Fruit fly (Drosophila melanogaster) whole organism, embryonic: ENCODE measurements around the gene CG13921.

ENCODE experiments used
- Awh ChIP-seq: fragments of 200-800 bp; sonication (Bioruptor generic); IDR thresholded peaks from 2 replicates; pipeline ENCODE4, ENCODE4 v1.3.6; 2022; ENCODE audit warnings: missing biosample characterization, missing genetic modification characterization
- CG1024 ChIP-seq: fragments of 200-800 bp; sonication (Bioruptor generic); IDR thresholded peaks from 2 replicates; pipeline ENCODE4 v1.3.6; 2022; ENCODE audit warnings: missing biosample characterization, missing genetic modification characterization
- CG10366 ChIP-seq: fragments of 200-800 bp; sonication (Bioruptor generic); IDR thresholded peaks from 2 replicates; pipeline ENCODE4 v1.3.6; 2022; ENCODE audit warnings: missing biosample characterization, missing genetic modification characterization
- CG11696 ChIP-seq: fragments of 200-800 bp; sonication (Bioruptor generic); IDR thresholded peaks from 2 replicates; pipeline ENCODE4 v1.3.6; 2022; ENCODE audit warnings: missing biosample characterization, missing genetic modification characterization
- CG12071 ChIP-seq: fragments of 200-800 bp; sonication (Bioruptor generic); optimal IDR thresholded peaks from 3 replicates; lab custom pipeline; 2018; ENCODE audit warnings: missing biosample characterization, mild to moderate bottlenecking, missing genetic modification characterization
- CG12104 ChIP-seq: fragments of 200-800 bp; sonication (Bioruptor generic); optimal IDR thresholded peaks from 3 replicates; lab custom pipeline; 2016; ENCODE audit warnings: missing biosample characterization, missing genetic modification characterization
- CG13424 ChIP-seq: fragments of 200-800 bp; sonication (Bioruptor generic); optimal IDR thresholded peaks from 2 replicates; lab custom pipeline; 2019; ENCODE audit warnings: missing biosample characterization, mild to moderate bottlenecking, missing genetic modification characterization, moderate library complexity
- CG1603 ChIP-seq: fragments of 200-800 bp; sonication (Bioruptor generic); optimal IDR thresholded peaks from 2 replicates; lab custom pipeline; 2019; ENCODE audit warnings: missing biosample characterization, mild to moderate bottlenecking, missing genetic modification characterization, moderate library complexity
- CG18011 ChIP-seq: fragments of 200-800 bp; sonication (Bioruptor generic); optimal IDR thresholded peaks from 2 replicates; lab custom pipeline; 2017; ENCODE audit warnings: missing biosample characterization, missing genetic modification characterization, mild to moderate bottlenecking, moderate library complexity, missing genotype
- CG2202 ChIP-seq: fragments of 200-800 bp; sonication (Bioruptor generic); optimal IDR thresholded peaks from 2 replicates; lab custom pipeline; 2018; ENCODE audit warnings: missing biosample characterization, mild to moderate bottlenecking, missing genetic modification characterization
- CG31224 ChIP-seq: fragments of 200-800 bp; sonication (Bioruptor generic); IDR thresholded peaks from 2 replicates; pipeline ENCODE4 v1.3.6; 2022; ENCODE audit warnings: missing biosample characterization, missing genetic modification characterization
- CG3163 ChIP-seq: fragments of 200-800 bp; sonication (Bioruptor generic); optimal IDR thresholded peaks from 3 replicates; lab custom pipeline; 2016; ENCODE audit warnings: missing biosample characterization, missing genetic modification characterization
- CG3281 ChIP-seq: fragments of 200-800 bp; sonication (Bioruptor generic); optimal IDR thresholded peaks from 3 replicates; lab custom pipeline; 2017; ENCODE audit warnings: missing biosample characterization, mild to moderate bottlenecking, missing genetic modification characterization
- CG33557 ChIP-seq: fragments of 200-800 bp; sonication (Bioruptor generic); optimal IDR thresholded peaks from 2 replicates; lab custom pipeline; 2019; ENCODE audit warnings: missing biosample characterization, mild to moderate bottlenecking, missing genetic modification characterization, moderate library complexity
- CG3407 ChIP-seq: fragments of 200-800 bp; sonication (Bioruptor generic); optimal IDR thresholded peaks from 2 replicates; lab custom pipeline; 2018; ENCODE audit warnings: missing biosample characterization, mild to moderate bottlenecking, missing genetic modification characterization
- CG6683 ChIP-seq: fragments of 200-800 bp; sonication (Bioruptor generic); optimal IDR thresholded peaks from 2 replicates; lab custom pipeline; 2017; ENCODE audit warnings: missing biosample characterization, mild to moderate bottlenecking, missing genetic modification characterization, missing genetic modification reagents
- CG6854 ChIP-seq: fragments of 200-800 bp; sonication (Bioruptor generic); optimal IDR thresholded peaks from 3 replicates; lab custom pipeline; 2017; ENCODE audit warnings: missing biosample characterization, mild to moderate bottlenecking, missing genetic modification characterization
- CG9727 ChIP-seq: fragments of 200-800 bp; sonication (Bioruptor generic); optimal IDR thresholded peaks from 3 replicates; lab custom pipeline; 2017; ENCODE audit warnings: missing biosample characterization, mild to moderate bottlenecking, missing genetic modification characterization
- CkIIα-i1 ChIP-seq: fragments of 200-800 bp; sonication (Bioruptor generic); IDR thresholded peaks from 2 replicates; pipeline ENCODE4 v1.3.6; 2022; ENCODE audit warnings: missing biosample characterization, missing genetic modification characterization
- CoRest ChIP-seq: fragments of 200-800 bp; sonication (Bioruptor generic); optimal IDR thresholded peaks from 3 replicates; lab custom pipeline; 2018; ENCODE audit warnings: missing biosample characterization, mild to moderate bottlenecking, missing genetic modification characterization, moderate library complexity
- ERR ChIP-seq: fragments of 200-800 bp; sonication (Bioruptor generic); optimal IDR thresholded peaks from 2 replicates; lab custom pipeline; 2016; ENCODE audit warnings: missing biosample characterization, missing genetic modification characterization
- Eip74EF ChIP-seq, 2 experiments: fragments of 200-800 bp in 1 of 2; fragments of >200 bp in 1 of 2; sonication (Bioruptor generic) in 1 of 2; optimal IDR thresholded peaks; 2 replicates each; lab custom pipeline; 2017 to 2019; ENCODE audit warnings: missing biosample characterization in 2 of 2, missing genetic modification characterization in 2 of 2, mild to moderate bottlenecking in 1 of 2, moderate library complexity in 1 of 2
- Ets65A ChIP-seq: fragments of 200-800 bp; sonication (Bioruptor generic); peaks from one replicate; lab custom pipeline; 2016; ENCODE audit warnings: missing biosample characterization, missing genetic modification characterization
- Fer2 ChIP-seq: fragments of 200-800 bp; sonication (Bioruptor generic); optimal IDR thresholded peaks from 2 replicates; lab custom pipeline; 2018; ENCODE audit warnings: missing biosample characterization, mild to moderate bottlenecking, missing genetic modification characterization, moderate library complexity
- Jarid2 ChIP-seq: fragments of 200-800 bp; sonication (Bioruptor generic); optimal IDR thresholded peaks from 3 replicates; lab custom pipeline; 2017; ENCODE audit warnings: mild to moderate bottlenecking, missing biosample characterization, missing genetic modification reagents, missing genetic modification characterization
- Kr ChIP-seq: fragments of 200-800 bp; sonication (Bioruptor generic); optimal IDR thresholded peaks from 2 replicates; lab custom pipeline; 2017; ENCODE audit warnings: missing biosample characterization, mild to moderate bottlenecking, missing genetic modification characterization
- Med ChIP-seq: fragments of 200-800 bp; sonication (Bioruptor generic); peaks from one replicate; lab custom pipeline; 2016; ENCODE audit warnings: missing biosample characterization, missing genetic modification characterization, mild to moderate bottlenecking, inconsistent platforms, moderate library complexity
- NK7.1 ChIP-seq: fragments of 200-800 bp; sonication (Bioruptor generic); optimal IDR thresholded peaks from 3 replicates; lab custom pipeline; 2016; ENCODE audit warnings: missing biosample characterization, missing genetic modification characterization
- Nf-YC ChIP-seq: fragments of 200-800 bp; optimal IDR thresholded peaks from 3 replicates; lab custom pipeline; 2019; ENCODE audit warnings: missing biosample characterization, mild to moderate bottlenecking, missing genetic modification characterization, moderate library complexity
- Six4 ChIP-seq: fragments of 200-800 bp; sonication (Bioruptor generic); optimal IDR thresholded peaks from 2 replicates; lab custom pipeline; 2016; ENCODE audit warnings: missing biosample characterization, missing genetic modification characterization
- Sox100B ChIP-seq: fragments of 200-800 bp; sonication (Bioruptor generic); optimal IDR thresholded peaks from 3 replicates; lab custom pipeline; 2018; ENCODE audit warnings: missing biosample characterization, mild to moderate bottlenecking, missing genetic modification characterization
- Sry-δ ChIP-seq: fragments of 200-800 bp; sonication (Bioruptor generic); optimal IDR thresholded peaks from 2 replicates; lab custom pipeline; 2016; ENCODE audit warnings: missing biosample characterization, missing genetic modification characterization
- Xrp1 ChIP-seq: fragments of 200-800 bp; sonication (Bioruptor generic); IDR thresholded peaks from 2 replicates; pipeline ENCODE4 v1.3.6; 2022; ENCODE audit warnings: missing biosample characterization, missing genetic modification characterization
- ewg ChIP-seq: fragments of 200-800 bp; sonication (Bioruptor generic); optimal IDR thresholded peaks from 3 replicates; lab custom pipeline; 2017; ENCODE audit warnings: mild to moderate bottlenecking, missing biosample characterization, missing genetic modification reagents, missing genetic modification characterization
- ham ChIP-seq: fragments of 200-800 bp; sonication (Bioruptor generic); IDR thresholded peaks from 2 replicates; pipeline ENCODE4 v1.3.6; 2022; ENCODE audit warnings: missing biosample characterization, missing genetic modification characterization
- kay ChIP-seq: fragments of 200-800 bp; sonication (Bioruptor generic); optimal IDR thresholded peaks from 2 replicates; lab custom pipeline; 2016; ENCODE audit warnings: missing biosample characterization, missing genetic modification characterization
- kni ChIP-seq: fragments of 200-800 bp; sonication (Bioruptor generic); optimal IDR thresholded peaks from 3 replicates; lab custom pipeline; 2017; ENCODE audit warnings: mild to moderate bottlenecking, missing biosample characterization, missing genetic modification reagents, missing genetic modification characterization
- lab ChIP-seq: fragments of 200-800 bp; sonication (Bioruptor generic); optimal IDR thresholded peaks from 3 replicates; lab custom pipeline; 2017; ENCODE audit warnings: missing biosample characterization, missing genetic modification characterization, mild to moderate bottlenecking, moderate library complexity, missing genetic modification reagents
- nmo ChIP-seq: fragments of 200-800 bp; sonication (Bioruptor generic); optimal IDR thresholded peaks from 2 replicates; lab custom pipeline; 2018; ENCODE audit warnings: missing biosample characterization, mild to moderate bottlenecking, missing genetic modification characterization, moderate library complexity
- otp ChIP-seq: fragments of 200-800 bp; sonication (Bioruptor generic); IDR thresholded peaks from 3 replicates; pipeline ENCODE4, ENCODE4 v1.3.6; 2022; ENCODE audit warnings: missing biosample characterization, missing genetic modification characterization
- pan ChIP-seq, 4 experiments: fragments of >200 bp in 3 of 4; fragments of 200-800 bp in 1 of 4; sonication (Bioruptor generic) in 1 of 4; optimal IDR thresholded peaks in 3 of 4; IDR thresholded peaks in 1 of 4; 2 replicates each; pipeline versions ENCODE4 v1.3.6 to Lab custom; 2017 to 2022; ENCODE audit warnings: missing biosample characterization in 2 of 4, missing genetic modification characterization in 2 of 4, mixed read lengths in 1 of 4
- phol ChIP-seq: fragments of 200-800 bp; sonication (Bioruptor generic); optimal IDR thresholded peaks from 3 replicates; lab custom pipeline; 2018; ENCODE audit warnings: missing biosample characterization, mild to moderate bottlenecking, missing genetic modification characterization, moderate library complexity
- ranshi ChIP-seq: fragments of 200-800 bp; sonication (Bioruptor generic); IDR thresholded peaks from 2 replicates; pipeline ENCODE4 v1.3.6; 2022; ENCODE audit warnings: missing biosample characterization, missing genetic modification characterization
- sc ChIP-seq, 3 experiments: fragments of >200 bp in 2 of 3; fragments of 200-800 bp in 1 of 3; sonication (Bioruptor generic) in 1 of 3; optimal IDR thresholded peaks; 2 replicates in 2 of 3; 3 replicates in 1 of 3; lab custom pipeline; 2017; ENCODE audit warnings: mild to moderate bottlenecking in 1 of 3, missing biosample characterization in 1 of 3, missing genetic modification characterization in 1 of 3, missing genetic modification reagents in 1 of 3
- sr ChIP-seq: fragments of 200-800 bp; sonication (Bioruptor generic); IDR thresholded peaks from 3 replicates; pipeline ENCODE4 v1.3.6; 2022; ENCODE audit warnings: missing biosample characterization, missing genetic modification characterization
- stc ChIP-seq: fragments of 200-800 bp; sonication (Bioruptor generic); IDR thresholded peaks from 2 replicates; pipeline ENCODE4 v1.3.6; 2022; ENCODE audit warnings: missing biosample characterization, missing genetic modification characterization
- trem ChIP-seq: fragments of 200-800 bp; optimal IDR thresholded peaks from 3 replicates; lab custom pipeline; 2019; ENCODE audit warnings: missing biosample characterization, mild to moderate bottlenecking, missing genetic modification characterization, moderate library complexity
- wek ChIP-seq: fragments of 200-800 bp; sonication (Bioruptor generic); optimal IDR thresholded peaks from 3 replicates; lab custom pipeline; 2018; ENCODE audit warnings: missing biosample characterization, mild to moderate bottlenecking, missing genetic modification characterization, moderate library complexity
- yki ChIP-seq: fragments of >200 bp; optimal IDR thresholded peaks from 3 replicates; lab custom pipeline; 2018

CG13921 gene

DNA sequence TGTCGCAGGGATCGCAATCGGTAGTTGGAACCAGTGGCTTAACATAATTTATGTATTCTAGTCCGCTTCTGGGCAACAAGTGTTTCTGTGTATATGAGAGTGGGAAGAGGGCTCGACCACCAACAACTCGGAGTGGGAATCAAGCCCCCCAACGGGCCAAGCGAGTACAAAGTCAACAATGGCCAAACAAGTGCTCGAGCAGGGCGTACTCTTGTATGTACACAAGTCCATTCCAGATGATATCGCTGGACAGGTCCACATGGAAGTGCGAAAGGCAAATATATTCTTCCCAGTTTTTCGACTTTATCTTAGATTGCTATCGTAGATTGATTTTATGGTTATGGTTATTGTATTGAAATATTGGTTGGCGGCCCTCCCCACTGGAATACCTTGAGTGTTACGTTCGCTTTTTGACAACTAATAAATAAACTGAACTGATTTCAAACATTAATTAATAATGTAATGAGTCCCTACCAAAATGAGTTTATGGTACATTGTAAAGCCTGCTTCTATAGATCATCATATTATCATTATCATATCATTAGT, 4.1 kb upstream of the CG13921 start (continued):
- TF ChIP-seq CG9727 (GFP tag; lab: Kevin White, UChicago) (peak; percentile 42), Kr (GFP tag; lab: Kevin White, UChicago) (peak; percentile 67), kay (GFP tag; lab: Kevin White, UChicago) (no peak), CoRest (tag; lab: Kevin White, UChicago) (no peak), pan (optimal IDR thresholded peaks at IDR 0.05; lab: Kevin White, UChicago) (no peak), pan (GFP tag; optimal IDR thresholded peaks at IDR 0.05 in 1 of 2, IDR thresholded peaks at IDR 0.05 in 1 of 2) (peak in 1 of 2 experiments; percentile 11), NK7.1 (no peak), Xrp1 (GFP tag; lab: Robert Waterston, UW) (peak; percentile 50), wek (GFP tag; lab: Kevin White, UChicago) (peak; percentile 50), ham (no peak), Jarid2 (peak; percentile 9), kni (GFP tag; lab: Kevin White, UChicago) (peak; percentile 13), CG11696 (GFP tag; lab: Robert Waterston, UW) (0 out of 2 replicates have a peak, but pooled peaks have one; percentile 42), yki (lab: Kevin White, UChicago) (no peak), CG1603 (peak; percentile 34), CG3281 (peak; percentile 21), ranshi (GFP tag; lab: Robert Waterston, UW) (no peak), CG31224 (GFP tag; lab: Robert Waterston, UW) (peak; percentile 66), CG12071 (GFP tag; lab: Kevin White, UChicago) (peak; percentile 29), lab (GFP tag; lab: Kevin White, UChicago) (peak; percentile 62), stc (GFP tag; lab: Robert Waterston, UW) (no peak), phol (tag; lab: Kevin White, UChicago) (no peak), Fer2 (tag; lab: Kevin White, UChicago) (no peak), nmo (GFP tag; lab: Kevin White, UChicago) (no peak), CG3407 (GFP tag; lab: Kevin White, UChicago) (peak; percentile 11), CG2202 (tag; lab: Kevin White, UChicago) (peak; percentile 51), sr (GFP tag; lab: Robert Waterston, UW) (peak; percentile 17; the same call in 1 of the 3 replicates), CG1024 (GFP tag; lab: Robert Waterston, UW) (peak; percentile 22; the same call in 1 of the 2 replicates), ERR (no peak), sc (optimal IDR thresholded peaks at IDR 0.05; lab: Kevin White, UChicago) (no peak), sc (GFP tag; optimal IDR thresholded peaks at IDR 0.05; lab: Kevin White, UChicago) (peak; percentile 15), Med (GFP tag; lab: Kevin White, UChicago) (peak; percentile 58), Nf-YC (no peak), CG10366 (GFP tag; lab: Robert Waterston, UW) (0 out of 2 replicates have a peak, but pooled peaks have one; percentile 3), Ets65A (no peak), trem (tag; lab: Kevin White, UChicago) (no peak), CG18011 (GFP tag; lab: Kevin White, UChicago) (no peak), Sox100B (no peak), Sry-δ (GFP tag; lab: Kevin White, UChicago) (no peak), CG33557 (GFP tag; lab: Kevin White, UChicago) (peak; percentile 59), CG12104 (GFP tag; lab: Kevin White, UChicago) (peak; percentile 28), CG13424 (tag; lab: Kevin White, UChicago) (no peak), CkIIα-i1 (GFP tag; lab: Robert Waterston, UW) (no peak), Eip74EF (GFP tag; optimal IDR thresholded peaks at IDR 0.05; lab: Kevin White, UChicago) (no peak), CG6854 (peak; percentile 21), CG6683 (GFP tag; lab: Kevin White, UChicago) (no peak), ewg (GFP tag; lab: Kevin White, UChicago) (no peak), otp (GFP tag; lab: Robert Waterston, UW) (peak; percentile 15; the same call in 2 of the 3 replicates), CG3163 (GFP tag; lab: Kevin White, UChicago) (no peak), Six4 (GFP tag; lab: Kevin White, UChicago) (no peak), Awh (no peak)
